Worm (Caenorhabditis elegans) whole organism, early embryonic: ENCODE data around the gene F31E9.3.

Experiments used
- B0310.2 ChIP-seq: sonication (generic microtip); optimal IDR thresholded peaks from 2 replicates; lab custom pipeline; 2016; ENCODE audit warnings: mild to moderate bottlenecking, missing genetic modification characterization, missing compliant biosample characterization
- F13C5.2 ChIP-seq: sonication (generic microtip); optimal IDR thresholded peaks from 2 replicates; lab custom pipeline; 2017; ENCODE audit warnings: mild to moderate bottlenecking, missing genetic modification characterization, inconsistent platforms, missing compliant biosample characterization
- ama-1 ChIP-seq: fragments of 150-350 bp; optimal IDR thresholded peaks from 2 replicates; lab custom pipeline; 2014
- ceh-36 ChIP-seq: sonication (generic microtip); optimal IDR thresholded peaks from 2 replicates; lab custom pipeline; 2016; ENCODE audit warnings: missing genetic modification characterization, inconsistent platforms, missing compliant biosample characterization
- ets-7 ChIP-seq: sonication (generic microtip); optimal IDR thresholded peaks from 2 replicates; lab custom pipeline; 2016; ENCODE audit warnings: missing genotype, missing genetic modification characterization, missing compliant biosample characterization
- flt-1 ChIP-seq: fragments of 200-800 bp; sonication (Bioruptor generic); IDR thresholded peaks from 2 replicates; pipeline ENCODE4 v1.3.6; 2022; ENCODE audit warnings: missing genetic modification characterization, missing compliant biosample characterization
- hmbx-1 ChIP-seq: sonication (generic microtip); optimal IDR thresholded peaks from 2 replicates; lab custom pipeline; 2016; ENCODE audit warnings: mild to moderate bottlenecking, missing genetic modification characterization, missing compliant biosample characterization
- hnd-1 ChIP-seq: sonication (generic microtip); optimal IDR thresholded peaks from 2 replicates; lab custom pipeline; 2016; ENCODE audit warnings: missing genetic modification characterization, missing compliant biosample characterization
- pes-1 ChIP-seq: fragments of 200-800 bp; sonication (Bioruptor generic); IDR thresholded peaks from 2 replicates; pipeline ENCODE4 v1.3.6; 2022; ENCODE audit warnings: missing genetic modification reagents, missing genetic modification characterization, missing compliant biosample characterization
- scrt-1 ChIP-seq: fragments of 200-800 bp; sonication (Bioruptor generic); IDR thresholded peaks from 2 replicates; pipeline ENCODE4 v1.3.6; 2022; ENCODE audit warnings: missing genetic modification characterization, missing compliant biosample characterization
- tbx-37 ChIP-seq: fragments of 200-800 bp; sonication (Bioruptor generic); conservative IDR thresholded peaks from 2 replicates; pipeline ENCODE4 v1.3.6; 2022; ENCODE audit warnings: missing genetic modification reagents, missing genetic modification characterization, missing compliant biosample characterization
- tra-4 ChIP-seq: sonication (generic microtip); optimal IDR thresholded peaks from 2 replicates; lab custom pipeline; 2017; ENCODE audit warnings: missing genetic modification characterization, missing compliant biosample characterization

- TF ChIP-seq scrt-1 (GFP tag; lab: Robert Waterston, UW): no peak
- no peak for TF ChIP-seq ama-1
- no peak for TF ChIP-seq B0310.2 (tag; lab: Kevin White, UChicago)
- TF ChIP-seq tra-4 (tag; lab: Kevin White, UChicago): no peak
- TF ChIP-seq flt-1 (GFP tag; lab: Robert Waterston, UW): no peak
- TF ChIP-seq ceh-36 (tag; lab: Kevin White, UChicago): no peak
- TF ChIP-seq hnd-1 (tag; lab: Kevin White, UChicago): no peak
- no peak for TF ChIP-seq hmbx-1
- no peak for TF ChIP-seq tbx-37 (GFP tag; lab: Robert Waterston, UW)
- TF ChIP-seq ets-7 (tag; lab: Kevin White, UChicago): no peak
- no peak for TF ChIP-seq pes-1 (GFP tag; lab: Robert Waterston, UW)
- no peak for TF ChIP-seq F13C5.2 (tag; lab: Kevin White, UChicago)
Measured at ce11 chrV:17315063-17315462, 7.3 kb upstream of the F31E9.3 start, which contains the start of gene F31E9.6.
